Worm (Caenorhabditis elegans) whole organism, mixed stage, embryonic: ENCODE results near the gene pole-2.
"Not testable (repeated sequence)": the region's sequence is repeated elsewhere in the genome, so short reads cannot be mapped to it uniquely, and the experiment has no call there.

Experiments
- M03D4.4 ChIP-seq: sonication (generic microtip); optimal IDR thresholded peaks from 2 replicates; lab custom pipeline; 2017; ENCODE audit warnings: mild to moderate bottlenecking, missing genetic modification characterization, missing compliant biosample characterization
- blmp-1 ChIP-seq: fragments of 150-350 bp; optimal IDR thresholded peaks from 2 replicates; lab custom pipeline; 2014; ENCODE audit warnings: missing biosample characterization, missing genetic modification characterization
- ceh-43 ChIP-seq: fragments of 200-800 bp; sonication (Bioruptor generic); optimal IDR thresholded peaks from 2 replicates; lab custom pipeline; 2018; ENCODE audit warnings: mild to moderate bottlenecking, missing genetic modification characterization, moderate library complexity, missing compliant biosample characterization
- ceh-83 ChIP-seq: fragments of 200-800 bp; sonication (Bioruptor generic); optimal IDR thresholded peaks from 2 replicates; lab custom pipeline; 2018; ENCODE audit warnings: mild to moderate bottlenecking, missing genetic modification characterization, missing compliant biosample characterization
- ces-1 ChIP-seq: fragments of 150-350 bp; optimal IDR thresholded peaks from 2 replicates; lab custom pipeline; 2014; ENCODE audit warnings: missing biosample characterization, missing genetic modification reagents, missing genetic modification characterization
- cnd-1 ChIP-seq: fragments of 200-800 bp; sonication (Bioruptor generic); optimal IDR thresholded peaks from 2 replicates; lab custom pipeline; 2018; ENCODE audit warnings: mild to moderate bottlenecking, missing genetic modification characterization, missing compliant biosample characterization
- drap-1 ChIP-seq: fragments of 200-800 bp; sonication (Bioruptor generic); optimal IDR thresholded peaks from 3 replicates; lab custom pipeline; 2018; ENCODE audit warnings: mild to moderate bottlenecking, missing genetic modification characterization, missing compliant biosample characterization
- elt-1 ChIP-seq: sonication (generic microtip); optimal IDR thresholded peaks from 2 replicates; lab custom pipeline; 2017; ENCODE audit warnings: missing genetic modification characterization, mild to moderate bottlenecking, missing compliant biosample characterization, antibody characterized with exemption, moderate library complexity, borderline replicate concordance; ENCODE audit not compliant: insufficient read depth
- flh-1 ChIP-seq: fragments of 200-800 bp; sonication (Bioruptor generic); optimal IDR thresholded peaks from 2 replicates; lab custom pipeline; 2018; ENCODE audit warnings: mild to moderate bottlenecking, missing genetic modification characterization, moderate library complexity, missing compliant biosample characterization
- ham-2 ChIP-seq: fragments of 200-800 bp; sonication (Bioruptor generic); optimal IDR thresholded peaks from 2 replicates; lab custom pipeline; 2018; ENCODE audit warnings: mild to moderate bottlenecking, missing genetic modification characterization, missing compliant biosample characterization
- lin-13 ChIP-seq: fragments of 150-350 bp; optimal IDR thresholded peaks from 2 replicates; lab custom pipeline; 2014; ENCODE audit warnings: missing biosample characterization, missing genetic modification characterization
- lin-32 ChIP-seq: fragments of 200-800 bp; sonication (Bioruptor generic); optimal IDR thresholded peaks from 2 replicates; lab custom pipeline; 2018; ENCODE audit warnings: mild to moderate bottlenecking, missing genetic modification characterization, missing compliant biosample characterization
- lsy-2 ChIP-seq: fragments of 150-350 bp; optimal IDR thresholded peaks from 2 replicates; lab custom pipeline; 2014; ENCODE audit warnings: missing biosample characterization, missing genetic modification characterization
- mep-1 ChIP-seq: fragments of 150-350 bp; optimal IDR thresholded peaks from 2 replicates; lab custom pipeline; 2017; ENCODE audit warnings: missing biosample characterization, missing genetic modification reagents, missing genetic modification characterization, inconsistent platforms
- mls-2 ChIP-seq: sonication (generic microtip); optimal IDR thresholded peaks from 2 replicates; lab custom pipeline; 2016; ENCODE audit warnings: mild to moderate bottlenecking, missing genetic modification characterization, moderate library complexity, missing compliant biosample characterization
- nhr-2 ChIP-seq: fragments of 150-350 bp; optimal IDR thresholded peaks from 2 replicates; lab custom pipeline; 2014; ENCODE audit warnings: missing biosample characterization, missing genetic modification characterization
- nhr-237 ChIP-seq: fragments of 150-350 bp; optimal IDR thresholded peaks from 2 replicates; lab custom pipeline; 2014; ENCODE audit warnings: missing biosample characterization, missing genetic modification characterization
- nhr-28 ChIP-seq: fragments of 150-350 bp; optimal IDR thresholded peaks from 2 replicates; lab custom pipeline; 2014; ENCODE audit warnings: missing biosample characterization, missing genetic modification characterization
- nhr-76 ChIP-seq: sonication (generic microtip); optimal IDR thresholded peaks from 2 replicates; lab custom pipeline; 2017; ENCODE audit warnings: missing biosample characterization, missing genetic modification characterization
- pha-4 ChIP-seq: fragments of 150-350 bp; optimal IDR thresholded peaks from 2 replicates; lab custom pipeline; 2018; ENCODE audit warnings: missing biosample characterization, missing genetic modification reagents, missing genetic modification characterization
- sem-2 ChIP-seq: fragments of 200-800 bp; sonication (Bioruptor generic); optimal IDR thresholded peaks from 2 replicates; lab custom pipeline; 2018; ENCODE audit warnings: mild to moderate bottlenecking, missing genetic modification characterization, missing compliant biosample characterization
- snpc-4 ChIP-seq: fragments of 150-350 bp; optimal IDR thresholded peaks from 2 replicates; lab custom pipeline; 2014; ENCODE audit warnings: missing biosample characterization, missing genetic modification characterization
- sptf-1 ChIP-seq: sonication (generic microtip); optimal IDR thresholded peaks from 2 replicates; lab custom pipeline; 2017; ENCODE audit warnings: mild to moderate bottlenecking, missing genetic modification characterization, moderate library complexity, missing compliant biosample characterization
- tbx-8 ChIP-seq: fragments of 200-800 bp; sonication (Bioruptor generic); optimal IDR thresholded peaks from 2 replicates; lab custom pipeline; 2018; ENCODE audit warnings: mild to moderate bottlenecking, missing genetic modification characterization, moderate library complexity, missing compliant biosample characterization
- unc-120 ChIP-seq: sonication (generic microtip); optimal IDR thresholded peaks from 2 replicates; lab custom pipeline; 2017; ENCODE audit warnings: missing genetic modification characterization, missing compliant biosample characterization; ENCODE audit not compliant: poor library complexity, severe bottlenecking
- unc-62 ChIP-seq: fragments of 150-350 bp; optimal IDR thresholded peaks from 2 replicates; lab custom pipeline; 2014; ENCODE audit warnings: missing biosample characterization, missing genetic modification reagents, missing genetic modification characterization
- zip-8 ChIP-seq: fragments of 150-350 bp; optimal IDR thresholded peaks from 2 replicates; lab custom pipeline; 2014; ENCODE audit warnings: missing biosample characterization, missing genetic modification characterization
- ztf-11 ChIP-seq: fragments of 150-350 bp; optimal IDR thresholded peaks from 2 replicates; lab custom pipeline; 2014; ENCODE audit warnings: missing biosample characterization, missing genetic modification characterization

The pole-2 gene

ce11 chrIV:8724907-8725306, 38.5 kb upstream of the pole-2 start:
- no peak for TF ChIP-seq drap-1
- no peak for TF ChIP-seq nhr-237 (tag; lab: Kevin White, UChicago)
- TF ChIP-seq ztf-11 (tag; lab: Kevin White, UChicago): no peak
- no peak for TF ChIP-seq ceh-43
- no peak for TF ChIP-seq unc-120 (tag; lab: Kevin White, UChicago)
- no peak for TF ChIP-seq sptf-1 (tag; lab: Kevin White, UChicago)
- TF ChIP-seq lin-13 (tag; lab: Kevin White, UChicago): no peak
- no peak for TF ChIP-seq mls-2
- no peak for TF ChIP-seq nhr-28 (tag; lab: Kevin White, UChicago)
- TF ChIP-seq, all 35 proteins: peak for 0

ce11 chrIV:8723720-8724119, 37.3 kb upstream of the pole-2 start, which contains the start of gene F21D5.9:
TSS of gene F21D5.9 (plus strand) at chrIV:8724020.
- TF ChIP-seq nhr-28 (tag; lab: Kevin White, UChicago) (no peak), mep-1 (tag; lab: Kevin White, UChicago) (no peak), unc-120 (tag; lab: Kevin White, UChicago) (no peak), elt-1 (no peak), snpc-4 (tag; lab: Kevin White, UChicago) (no peak), unc-62 (GFP tag; lab: Kevin White, UChicago) (no peak), sptf-1 (tag; lab: Kevin White, UChicago) (no peak)

ce11 chrIV:8722801-8723200, 36.4 kb upstream of the pole-2 start:
- TF ChIP-seq nhr-2: peak; percentile 79
- TF ChIP-seq mep-1 (tag; lab: Kevin White, UChicago): no peak
- TF ChIP-seq M03D4.4: no peak
- no peak for TF ChIP-seq pha-4 (tag; lab: Kevin White, UChicago)
- TF ChIP-seq cnd-1 (tag; lab: Kevin White, UChicago): peak; percentile 87
- TF ChIP-seq tbx-8: no peak
- no peak for TF ChIP-seq lin-32 (GFP tag; lab: Kevin White, UChicago)
- no peak for TF ChIP-seq nhr-237 (tag; lab: Kevin White, UChicago)
- no peak for TF ChIP-seq unc-120 (tag; lab: Kevin White, UChicago)
- no peak for TF ChIP-seq lsy-2
- TF ChIP-seq lin-13 (tag; lab: Kevin White, UChicago): no peak
- TF ChIP-seq zip-8 (tag; lab: Kevin White, UChicago): peak; percentile 51
- no peak for TF ChIP-seq unc-62 (GFP tag; lab: Kevin White, UChicago)
- TF ChIP-seq ces-1 (GFP tag; lab: Kevin White, UChicago): peak; percentile 35
- no peak for TF ChIP-seq nhr-28 (tag; lab: Kevin White, UChicago)

- no peak for TF ChIP-seq nhr-237 (tag; lab: Kevin White, UChicago)
- TF ChIP-seq ztf-11 (tag; lab: Kevin White, UChicago): no peak
- no peak for TF ChIP-seq lin-32 (GFP tag; lab: Kevin White, UChicago)
- no peak for TF ChIP-seq nhr-28 (tag; lab: Kevin White, UChicago)
- no peak for TF ChIP-seq pha-4 (tag; lab: Kevin White, UChicago)
- no peak for TF ChIP-seq ham-2
- TF ChIP-seq cnd-1 (tag; lab: Kevin White, UChicago): no peak
- TF ChIP-seq lsy-2: no peak
- TF ChIP-seq flh-1 (GFP tag; lab: Kevin White, UChicago): no peak
- TF ChIP-seq sem-2 (GFP tag; lab: Kevin White, UChicago): no peak
- TF ChIP-seq nhr-76: no peak
- no peak for TF ChIP-seq mls-2
- no peak for TF ChIP-seq nhr-2
Measured at ce11 chrIV:8718153-8718552, 31.7 kb upstream of the pole-2 start, which contains the start of gene H23L24.1. TSS of gene H23L24.1 (plus strand) at chrIV:8718453.

- TF ChIP-seq ham-2; ceh-83; flh-1 (GFP tag; lab: Kevin White, UChicago): not testable (repeated sequence)
Measured at ce11 chrIV:8715032-8715431, 28.6 kb upstream of the pole-2 start, which contains the start of the genes parg-2 and ipla-5. TSS of gene parg-2 (minus strand) at chrIV:8715132. TSS of gene ipla-5 (plus strand) at chrIV:8715247.

ce11 chrIV:8708046-8708445, 21.6 kb upstream of the pole-2 start:
- TF ChIP-seq lsy-2 (no peak), snpc-4 (tag; lab: Kevin White, UChicago) (no peak), cnd-1 (tag; lab: Kevin White, UChicago) (no peak), pha-4 (tag; lab: Kevin White, UChicago) (no peak), blmp-1 (tag; lab: Kevin White, UChicago) (no peak), nhr-2 (no peak)
